Fruit fly (Drosophila melanogaster): Measurements from ENCODE around the gene dy.

DNA sequence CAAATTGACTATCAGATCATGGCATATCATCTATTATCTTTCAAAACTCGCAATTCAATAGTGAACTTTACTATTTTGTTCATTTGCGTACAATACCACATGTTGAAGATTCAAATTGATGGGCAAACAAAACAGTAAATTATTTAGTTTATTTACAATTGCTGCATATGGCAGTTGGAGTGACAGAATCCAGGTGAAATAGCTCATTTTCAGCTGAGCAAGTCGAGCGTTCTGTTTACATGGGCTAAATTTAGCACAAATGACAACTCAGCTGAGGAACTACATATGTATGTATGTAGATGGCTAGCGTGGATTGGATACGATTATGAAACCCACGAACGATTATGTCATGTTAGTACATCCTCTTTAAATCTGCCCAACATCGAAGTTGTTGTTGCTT is 34.2 kb upstream of the dy start:
- TF ChIP-seq CG8478 (optimal IDR thresholded peaks at IDR 0.05) (no peak), CTCF (optimal IDR thresholded peaks at IDR 0.05) (no peak)

Measured in S2 (cell line).